Worm (Caenorhabditis elegans): ENCODE data around the gene npr-38.
A peak's percentile ranks its signal among the peaks of the same experiment; 100 is the strongest.

Gene npr-38

DNA sequence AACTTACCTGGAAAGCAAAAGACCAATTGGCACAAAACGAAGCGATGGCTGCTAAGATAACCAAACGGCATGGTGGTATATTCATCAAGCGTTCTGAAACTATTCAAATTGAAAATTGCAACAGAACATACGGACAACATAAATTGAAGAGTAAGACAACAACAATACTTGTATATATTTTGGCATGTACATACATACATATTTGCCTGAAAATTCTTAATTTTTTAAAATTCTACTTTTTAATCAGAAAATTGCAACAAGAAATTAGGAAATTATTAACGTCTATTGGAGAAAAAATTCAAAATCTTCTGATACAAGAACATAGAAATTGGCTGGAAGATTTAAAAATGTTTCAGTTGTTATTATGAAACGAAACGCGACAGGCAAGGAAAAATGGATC lies 26.5 kb downstream of the npr-38 start, which contains the start of gene C03B1.13:
Gene C03B1.13, minus strand, starts transcription at position 101 of the 400 bp plus-strand sequence.
- TF ChIP-seq B0261.1 (tag; optimal IDR thresholded peaks at IDR 0.05) (no peak), snpc-1.1 (tag; optimal IDR thresholded peaks at IDR 0.05; ENCODE audit: insufficient read depth) (no peak), xnd-1 (tag; optimal IDR thresholded peaks at IDR 0.05) (no peak), atf-7 (tag; optimal IDR thresholded peaks at IDR 0.05) (no peak), akir-1 (GFP tag; optimal IDR thresholded peaks at IDR 0.05) (no peak), repo-1 (tag; optimal IDR thresholded peaks at IDR 0.05) (no peak), Y67H2A.10 (GFP tag; conservative IDR thresholded peaks at IDR 0.05) (no peak), Y53G8AR.9 (GFP tag; conservative IDR thresholded peaks at IDR 0.05) (no peak), Y79H2A.3 (GFP tag; conservative IDR thresholded peaks at IDR 0.05) (no peak), ceh-100 (GFP tag; IDR thresholded peaks at IDR 0.05) (no peak), hsf-1 (GFP tag; IDR thresholded peaks at IDR 0.05) (no peak), fkh-3 (tag; optimal IDR thresholded peaks at IDR 0.05) (no peak), F22D6.2 (tag; optimal IDR thresholded peaks at IDR 0.05) (no peak), K12H6.12 (tag; optimal IDR thresholded peaks at IDR 0.05) (no peak), ets-4 (GFP tag; optimal IDR thresholded peaks at IDR 0.05) (no peak), egl-18 (GFP tag; IDR thresholded peaks at IDR 0.05) (no peak), rec-8 (tag; optimal IDR thresholded peaks at IDR 0.05) (no peak), madf-10 (tag; optimal IDR thresholded peaks at IDR 0.05) (no peak)

DNA sequence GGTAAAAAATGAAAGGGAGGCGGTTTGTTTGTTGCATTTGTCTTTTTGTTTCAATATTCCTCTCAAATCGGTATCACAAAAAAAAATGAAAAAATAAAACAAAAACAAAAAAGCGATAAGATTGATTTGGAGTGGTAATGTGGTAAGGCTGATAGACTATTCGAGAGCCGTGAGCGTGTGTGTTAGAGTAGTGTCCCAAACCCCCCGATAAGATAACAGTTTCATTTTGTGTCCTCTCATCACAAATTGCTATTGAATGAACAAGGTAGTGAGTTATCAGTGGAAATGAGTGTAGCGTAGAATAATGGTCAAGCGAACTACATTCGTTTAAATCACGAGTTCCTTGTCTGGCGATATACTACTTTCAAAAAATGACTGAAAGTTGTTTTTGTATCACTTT lies 27.0 kb downstream of the npr-38 start:
- TF ChIP-seq nhr-90 (tag; optimal IDR thresholded peaks at IDR 0.05), result peak; percentile 16
- TF ChIP-seq atf-7 (tag; optimal IDR thresholded peaks at IDR 0.05), result peak; percentile 3
- TF ChIP-seq lsl-1 (GFP tag; optimal IDR thresholded peaks at IDR 0.05), result no peak
- TF ChIP-seq let-607 (tag; optimal IDR thresholded peaks at IDR 0.05), result peak in 1 of 2 experiments; percentile 9
- TF ChIP-seq ztf-22 (GFP tag; optimal IDR thresholded peaks at IDR 0.05), result peak; percentile 38
- TF ChIP-seq rcor-1 (GFP tag; IDR thresholded peaks at IDR 0.05), result no peak
- TF ChIP-seq F57A8.1 (GFP tag; optimal IDR thresholded peaks at IDR 0.05), result no peak
- peak; percentile 2 for TF ChIP-seq pha-4 (tag; optimal IDR thresholded peaks at IDR 0.05)
- peak; percentile 42; the same call in 1 of the 2 replicates for TF ChIP-seq nfyb-1 (GFP tag; IDR thresholded peaks at IDR 0.05)
- TF ChIP-seq nhr-80 (tag; optimal IDR thresholded peaks at IDR 0.05), result peak; percentile 93

- TF ChIP-seq B0019.2 (GFP tag; conservative IDR thresholded peaks at IDR 0.05) (no peak), ccch-3 (GFP tag; optimal IDR thresholded peaks at IDR 0.05) (no peak), nhr-179 (tag; optimal IDR thresholded peaks at IDR 0.05) (no peak), lsl-1 (GFP tag; optimal IDR thresholded peaks at IDR 0.05) (no peak), unc-62 (GFP tag; optimal IDR thresholded peaks at IDR 0.05) (no peak), cebp-1 (GFP tag; IDR thresholded peaks at IDR 0.05) (no peak), cebp-1 (tag; optimal IDR thresholded peaks at IDR 0.05) (no peak), ztf-3 (GFP tag; optimal IDR thresholded peaks at IDR 0.05) (no peak), F49E8.2 (tag; optimal IDR thresholded peaks at IDR 0.05; ENCODE audit: insufficient read depth) (no peak), F57A8.1 (GFP tag; optimal IDR thresholded peaks at IDR 0.05) (no peak), die-1 (tag; optimal IDR thresholded peaks at IDR 0.05) (no peak), madf-10 (tag; optimal IDR thresholded peaks at IDR 0.05) (no peak), snpc-4 (GFP tag; optimal IDR thresholded peaks at IDR 0.05) (no peak), snpc-4 (tag; optimal IDR thresholded peaks at IDR 0.05) (no peak), F52B5.7 (tag; optimal IDR thresholded peaks at IDR 0.05) (no peak), lsy-27 (tag; optimal IDR thresholded peaks at IDR 0.05; ENCODE audit: borderline replicate concordance, insufficient read depth) (no peak), ZK185.1 (tag; optimal IDR thresholded peaks at IDR 0.05; ENCODE audit: poor library complexity, severe bottlenecking) (no peak), ztf-26 (tag; optimal IDR thresholded peaks at IDR 0.05) (no peak), lin-35 (GFP tag; optimal IDR thresholded peaks at IDR 0.05) (no peak), ztf-28 (GFP tag; IDR thresholded peaks at IDR 0.05) (no peak)
Measured at ce11 chrX:6341513-6341912, 30.0 kb downstream of the npr-38 start, which contains the start of gene C03B1.7. Gene C03B1.7 (plus strand): TSS chrX:6341813.

All from whole organism, young adult.